Fruit fly (Drosophila melanogaster): ENCODE measurements around the gene CG6999.

Gene CG6999

DNA sequence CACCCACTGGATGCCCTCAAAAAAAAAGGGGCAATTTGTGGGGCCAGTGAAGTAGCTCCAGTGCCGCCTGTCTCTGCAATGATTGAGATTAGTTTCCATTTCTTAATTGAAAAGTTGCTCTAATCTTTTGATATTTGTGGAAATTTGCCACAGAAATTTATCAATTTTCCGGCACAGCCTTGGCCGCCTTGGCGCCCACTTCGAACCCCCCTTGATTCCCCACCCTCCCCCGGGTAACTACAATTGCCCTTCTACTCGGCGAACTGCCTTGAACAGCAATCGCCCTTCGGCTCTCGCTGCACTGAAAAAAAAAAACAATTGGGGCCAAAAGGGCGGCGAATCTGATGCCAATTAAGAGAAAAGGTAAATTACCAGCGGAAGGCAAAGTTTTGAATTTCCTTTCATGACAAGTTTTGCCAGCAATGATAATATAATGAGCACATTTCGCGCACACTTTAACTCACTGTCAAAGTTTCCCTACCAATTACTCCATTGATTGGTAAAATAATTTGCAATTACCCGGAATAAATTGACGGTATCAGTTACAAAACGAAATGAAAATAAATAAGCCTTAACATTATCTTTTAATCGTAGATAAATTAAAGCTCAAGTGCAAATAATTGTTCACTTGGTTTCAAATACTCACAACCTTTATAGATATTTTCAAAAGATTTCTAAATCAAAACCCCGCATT, 31.7 kb downstream of the CG6999 start (continued):
- TF ChIP-seq CG13424 (tag; optimal IDR thresholded peaks at IDR 0.05) (peak; percentile 27), eve (GFP tag; optimal IDR thresholded peaks at IDR 0.05) (no peak), grau (tag; optimal IDR thresholded peaks at IDR 0.05) (peak; percentile 29), Fer2 (tag; optimal IDR thresholded peaks at IDR 0.05) (no peak), D19B (GFP tag; optimal IDR thresholded peaks at IDR 0.05) (peak; percentile 7), MBD-R2 (GFP tag; IDR thresholded peaks at IDR 0.05) (no peak), CG2875 (GFP tag; optimal IDR thresholded peaks at IDR 0.05) (peak; percentile 4), Tbp (GFP tag; optimal IDR thresholded peaks at IDR 0.05) (no peak), CG17612 (GFP tag; IDR thresholded peaks at IDR 0.05) (no peak), NK7.1 (GFP tag; optimal IDR thresholded peaks at IDR 0.05) (no peak), bbx (GFP tag; IDR thresholded peaks at IDR 0.05; ENCODE audit: partially characterized antibody) (no peak), Scr (GFP tag; IDR thresholded peaks at IDR 0.05; ENCODE audit: partially characterized antibody) (no peak), grn (GFP tag; optimal IDR thresholded peaks at IDR 0.05) (no peak), Oli (tag; optimal IDR thresholded peaks at IDR 0.05) (peak; percentile 31), CG4707 (GFP tag; optimal IDR thresholded peaks at IDR 0.05) (no peak), CG9727 (GFP tag; optimal IDR thresholded peaks at IDR 0.05) (peak; percentile 16), CG12219 (GFP tag; optimal IDR thresholded peaks at IDR 0.05) (peak; percentile 16), prd (optimal IDR thresholded peaks at IDR 0.05) (no peak), prd (GFP tag; IDR thresholded peaks at IDR 0.05) (peak; percentile 41; the same call in 1 of the 3 replicates), Ptx1 (GFP tag; IDR thresholded peaks at IDR 0.05) (0 out of 2 replicates have a peak, but pooled peaks have one; percentile 6), Ssrp (tag; optimal IDR thresholded peaks at IDR 0.05) (peak; percentile 29), HmgD (GFP tag; optimal IDR thresholded peaks at IDR 0.05) (no peak), lov (optimal IDR thresholded peaks at IDR 0.05) (no peak), lov (GFP tag; IDR thresholded peaks at IDR 0.05) (no peak), Poxn (GFP tag; IDR thresholded peaks at IDR 0.05) (no peak), CG18262 (tag; optimal IDR thresholded peaks at IDR 0.05) (peak; percentile 58), chn (GFP tag; optimal IDR thresholded peaks at IDR 0.05) (no peak), CG17912 (GFP tag; optimal IDR thresholded peaks at IDR 0.05) (no peak), stc (GFP tag; IDR thresholded peaks at IDR 0.05) (no peak), CG3281 (GFP tag; optimal IDR thresholded peaks at IDR 0.05) (peak; percentile 33), CG12391 (tag; optimal IDR thresholded peaks at IDR 0.05) (peak; percentile 28), caup (GFP tag; optimal IDR thresholded peaks at IDR 0.05; ENCODE audit: severe bottlenecking) (peak; percentile 16), Hsf (GFP tag; optimal IDR thresholded peaks at IDR 0.05) (peak; percentile 7), CG17361 (GFP tag; IDR thresholded peaks at IDR 0.05) (peak; percentile 49; the same call in 2 of the 3 replicates), Myb (GFP tag; optimal IDR thresholded peaks at IDR 0.05) (peak; percentile 6), phol (tag; optimal IDR thresholded peaks at IDR 0.05) (peak; percentile 46), vfl (GFP tag; optimal IDR thresholded peaks at IDR 0.05) (no peak), CG11696 (GFP tag; IDR thresholded peaks at IDR 0.05) (no peak), CG8924 (tag; optimal IDR thresholded peaks at IDR 0.05) (peak; percentile 12), pros (GFP tag; optimal IDR thresholded peaks at IDR 0.05) (no peak), da (GFP tag; optimal IDR thresholded peaks at IDR 0.05) (no peak), H15 (GFP tag; IDR thresholded peaks at IDR 0.05) (no peak), fd102C (GFP tag; optimal IDR thresholded peaks at IDR 0.05) (no peak), Asciz (GFP tag; optimal IDR thresholded peaks at IDR 0.05) (peak; percentile 19), ase (GFP tag; IDR thresholded peaks at IDR 0.05) (no peak), nerfin-1 (tag; optimal IDR thresholded peaks at IDR 0.05) (peak; percentile 15), org-1 (GFP tag; optimal IDR thresholded peaks at IDR 0.05) (peak; percentile 26), pho (GFP tag; optimal IDR thresholded peaks at IDR 0.05) (no peak), nmo (GFP tag; optimal IDR thresholded peaks at IDR 0.05) (peak; percentile 53), CG1233 (GFP tag; optimal IDR thresholded peaks at IDR 0.05) (peak; percentile 12)

All from whole organism, embryonic.